Worm (Caenorhabditis elegans) whole organism, young adult: Measurements from ENCODE around the gene Y60A3A.16.

Source experiments
- F37B4.10 ChIP-seq: fragments of 200-800 bp; sonication (Bioruptor generic); IDR thresholded peaks from 2 replicates; pipeline ENCODE4 v1.3.6; 2022; ENCODE audit warnings: missing genetic modification characterization, missing compliant biosample characterization
- F39B2.1 ChIP-seq: fragments of 200-800 bp; sonication (Bioruptor generic); IDR thresholded peaks from 2 replicates; pipeline ENCODE4 v1.3.6; 2022; ENCODE audit warnings: missing genetic modification reagents, missing genetic modification characterization, missing compliant biosample characterization
- F49E8.2 ChIP-seq: sonication (generic microtip); optimal IDR thresholded peaks from 3 replicates; lab custom pipeline; 2017; ENCODE audit warnings: missing genetic modification characterization, mild to moderate bottlenecking, missing compliant biosample characterization, antibody characterized with exemption, moderate library complexity; ENCODE audit not compliant: insufficient read depth
- F55B11.4 ChIP-seq: sonication (generic microtip); optimal IDR thresholded peaks from 2 replicates; lab custom pipeline; 2016; ENCODE audit warnings: missing compliant biosample characterization, missing genetic modification characterization, borderline replicate concordance; ENCODE audit not compliant: insufficient read depth
- F57C9.4 ChIP-seq: sonication (generic microtip); optimal IDR thresholded peaks from 2 replicates; lab custom pipeline; 2017; ENCODE audit warnings: mild to moderate bottlenecking, missing genetic modification characterization, missing compliant biosample characterization
- K12H6.12 ChIP-seq: fragments of 200-800 bp; sonication (Bioruptor generic); optimal IDR thresholded peaks from 2 replicates; lab custom pipeline; 2018; ENCODE audit warnings: mild to moderate bottlenecking, missing genetic modification characterization, missing compliant biosample characterization
- Y56A3A.18 ChIP-seq: fragments of 200-800 bp; sonication (Bioruptor generic); IDR thresholded peaks from 2 replicates; pipeline ENCODE4 v1.3.6; 2022; ENCODE audit warnings: missing genetic modification reagents, missing genetic modification characterization, missing compliant biosample characterization
- Y95B8A.8 ChIP-seq: fragments of 200-800 bp; sonication (Bioruptor generic); IDR thresholded peaks from 2 replicates; pipeline ENCODE4 v1.3.6; 2022; ENCODE audit warnings: missing genetic modification reagents, missing genetic modification characterization, missing compliant biosample characterization
- ZK185.1 ChIP-seq: sonication (generic microtip); optimal IDR thresholded peaks from 2 replicates; lab custom pipeline; 2016; ENCODE audit warnings: mild to moderate bottlenecking, missing genetic modification characterization, missing compliant biosample characterization; ENCODE audit not compliant: poor library complexity, severe bottlenecking
- akir-1 ChIP-seq: fragments of 200-800 bp; sonication (Bioruptor generic); optimal IDR thresholded peaks from 2 replicates; lab custom pipeline; 2018; ENCODE audit warnings: mild to moderate bottlenecking, missing genetic modification characterization, moderate library complexity, missing compliant biosample characterization
- ama-1 ChIP-seq, 3 experiments: fragments of 150-350 bp in 1 of 3; sonication (generic microtip) in 2 of 3; optimal IDR thresholded peaks; 2 replicates each; lab custom pipeline; 2014 to 2018; ENCODE audit warnings: missing biosample characterization in 2 of 3, missing genetic modification characterization in 2 of 3, missing genetic modification reagents in 2 of 3
- atf-7 ChIP-seq: sonication (generic microtip); optimal IDR thresholded peaks from 2 replicates; lab custom pipeline; 2017; ENCODE audit warnings: mild to moderate bottlenecking, missing genetic modification characterization, missing compliant biosample characterization
- attf-5 ChIP-seq: fragments of 200-800 bp; sonication (Bioruptor generic); optimal IDR thresholded peaks from 2 replicates; lab custom pipeline; 2018; ENCODE audit warnings: mild to moderate bottlenecking, missing genetic modification characterization, missing compliant biosample characterization
- bed-1 ChIP-seq: fragments of 200-800 bp; sonication (Bioruptor generic); IDR thresholded peaks from 2 replicates; pipeline ENCODE4 v1.3.6; 2022; ENCODE audit warnings: missing genetic modification reagents, missing genetic modification characterization, missing compliant biosample characterization
- bed-2 ChIP-seq: fragments of 200-800 bp; sonication (Bioruptor generic); IDR thresholded peaks from 2 replicates; pipeline ENCODE4 v1.3.6; 2022; ENCODE audit warnings: missing genetic modification reagents, missing genetic modification characterization, missing compliant biosample characterization
- ceh-100 ChIP-seq: fragments of 200-800 bp; sonication (Bioruptor generic); IDR thresholded peaks from 2 replicates; pipeline ENCODE4 v1.3.6; 2022; ENCODE audit warnings: missing genetic modification reagents, missing genetic modification characterization, missing compliant biosample characterization
- ceh-58 ChIP-seq: fragments of 200-800 bp; sonication (Bioruptor generic); IDR thresholded peaks from 2 replicates; pipeline ENCODE4 v1.3.6; 2022; ENCODE audit warnings: missing genetic modification characterization, missing compliant biosample characterization
- chd-7 ChIP-seq: sonication (generic microtip); optimal IDR thresholded peaks from 2 replicates; lab custom pipeline; 2016; ENCODE audit warnings: mild to moderate bottlenecking, missing genetic modification characterization, moderate library complexity, missing compliant biosample characterization
- ekl-4 ChIP-seq: fragments of 200-800 bp; sonication (Bioruptor generic); IDR thresholded peaks from 2 replicates; pipeline ENCODE4 v1.3.6; 2022; ENCODE audit warnings: missing genetic modification reagents, missing genetic modification characterization, missing compliant biosample characterization
- him-1 ChIP-seq: sonication (generic microtip); optimal IDR thresholded peaks from 2 replicates; lab custom pipeline; 2016; ENCODE audit warnings: missing genotype, missing genetic modification reagents, missing genetic modification characterization, missing compliant biosample characterization
- hlh-12 ChIP-seq: sonication (generic microtip); optimal IDR thresholded peaks from 2 replicates; lab custom pipeline; 2016; ENCODE audit warnings: missing genetic modification characterization, missing compliant biosample characterization
- hlh-26 ChIP-seq: fragments of 200-800 bp; sonication (Bioruptor generic); conservative IDR thresholded peaks from 2 replicates; pipeline ENCODE4 v1.3.6; 2022; ENCODE audit warnings: missing genetic modification reagents, missing genetic modification characterization, missing compliant biosample characterization
- hmg-20 ChIP-seq: fragments of 200-800 bp; sonication (Bioruptor generic); IDR thresholded peaks from 2 replicates; pipeline ENCODE4 v1.3.6; 2022; ENCODE audit warnings: missing genetic modification reagents, missing genetic modification characterization, missing compliant biosample characterization
- hrde-1 ChIP-seq: sonication (generic microtip); optimal IDR thresholded peaks from 2 replicates; lab custom pipeline; 2016; ENCODE audit warnings: missing genetic modification characterization, mild to moderate bottlenecking, missing compliant biosample characterization, moderate library complexity, missing genotype, missing genetic modification reagents, borderline replicate concordance
- lag-1 ChIP-seq: fragments of 200-800 bp; sonication (Bioruptor generic); IDR thresholded peaks from 2 replicates; pipeline ENCODE4 v1.3.6; 2022; ENCODE audit warnings: missing genetic modification reagents, missing genetic modification characterization, missing compliant biosample characterization
- let-607 ChIP-seq, 2 experiments: fragments of 200-800 bp in 1 of 2; sonication (Bioruptor generic) in 1 of 2; sonication (generic microtip) in 1 of 2; optimal IDR thresholded peaks; 2 replicates each; lab custom pipeline; 2016 to 2018; ENCODE audit warnings: mild to moderate bottlenecking in 2 of 2, missing compliant biosample characterization in 2 of 2, missing genetic modification characterization in 2 of 2, moderate library complexity in 2 of 2, missing genotype in 1 of 2
- lin-40 ChIP-seq: sonication (generic microtip); optimal IDR thresholded peaks from 2 replicates; lab custom pipeline; 2016; ENCODE audit warnings: missing genetic modification characterization, mild to moderate bottlenecking, missing compliant biosample characterization, missing genotype, missing genetic modification reagents
- lir-1 ChIP-seq: fragments of 200-800 bp; sonication (Bioruptor generic); conservative IDR thresholded peaks from 2 replicates; pipeline ENCODE4 v1.3.6; 2022; ENCODE audit warnings: missing genetic modification reagents, missing genetic modification characterization, missing compliant biosample characterization
- nfya-1 ChIP-seq: sonication (generic microtip); optimal IDR thresholded peaks from 2 replicates; lab custom pipeline; 2017; ENCODE audit warnings: antibody characterized with exemption, missing compliant biosample characterization, missing genetic modification characterization, borderline replicate concordance; ENCODE audit not compliant: insufficient read depth
- nhr-120 ChIP-seq: fragments of 200-800 bp; sonication (Bioruptor generic); IDR thresholded peaks from 2 replicates; pipeline ENCODE4 v1.3.6; 2022; ENCODE audit warnings: missing genetic modification characterization, missing compliant biosample characterization
- nhr-179 ChIP-seq: sonication (generic microtip); optimal IDR thresholded peaks from 2 replicates; lab custom pipeline; 2016; ENCODE audit warnings: mild to moderate bottlenecking, missing genetic modification characterization, missing compliant biosample characterization
- nhr-27 ChIP-seq: fragments of 200-800 bp; sonication (Bioruptor generic); optimal IDR thresholded peaks from 2 replicates; lab custom pipeline; 2018; ENCODE audit warnings: mild to moderate bottlenecking, missing genetic modification characterization, moderate library complexity, missing compliant biosample characterization
- pha-4 ChIP-seq: fragments of 150-350 bp; sonication (generic microtip); optimal IDR thresholded peaks from 2 replicates; lab custom pipeline; 2014; ENCODE audit warnings: missing biosample characterization, missing genetic modification reagents, missing genetic modification characterization
- rec-8 ChIP-seq, 2 experiments: sonication (generic microtip); optimal IDR thresholded peaks; 2 replicates each; lab custom pipeline; 2016; ENCODE audit warnings: mild to moderate bottlenecking in 2 of 2, missing genetic modification characterization in 2 of 2, missing genetic modification reagents in 2 of 2, missing genotype in 2 of 2, missing biosample characterization in 1 of 2, missing compliant biosample characterization in 1 of 2, moderate library complexity in 1 of 2
- repo-1 ChIP-seq: sonication (generic microtip); optimal IDR thresholded peaks from 2 replicates; lab custom pipeline; 2017; ENCODE audit warnings: mild to moderate bottlenecking, missing genetic modification characterization, missing compliant biosample characterization
- sea-2 ChIP-seq: fragments of 200-800 bp; sonication (Bioruptor generic); IDR thresholded peaks from 2 replicates; pipeline ENCODE4 v1.3.6; 2022; ENCODE audit warnings: missing genetic modification characterization, missing compliant biosample characterization
- somi-1 ChIP-seq: fragments of 200-800 bp; sonication (Bioruptor generic); optimal IDR thresholded peaks from 2 replicates; lab custom pipeline; 2018; ENCODE audit warnings: mild to moderate bottlenecking, missing genetic modification characterization, missing compliant biosample characterization
- tbp1 ChIP-seq: fragments of 200-800 bp; sonication (Bioruptor generic); optimal IDR thresholded peaks from 2 replicates; lab custom pipeline; 2018; ENCODE audit warnings: mild to moderate bottlenecking, missing genetic modification characterization, missing compliant biosample characterization
- tbx-9 ChIP-seq: sonication (generic microtip); optimal IDR thresholded peaks from 2 replicates; lab custom pipeline; 2016; ENCODE audit warnings: borderline replicate concordance, missing genetic modification characterization, inconsistent platforms, missing compliant biosample characterization
- tlf-1 ChIP-seq: fragments of 200-800 bp; sonication (Bioruptor generic); optimal IDR thresholded peaks from 2 replicates; lab custom pipeline; 2018; ENCODE audit warnings: mild to moderate bottlenecking, missing genetic modification characterization, missing compliant biosample characterization
- zfh-2 ChIP-seq: fragments of 200-800 bp; sonication (Bioruptor generic); conservative IDR thresholded peaks from 2 replicates; pipeline ENCODE4 v1.3.6; 2022; ENCODE audit warnings: missing genetic modification reagents, missing genetic modification characterization, missing compliant biosample characterization
- ztf-18 ChIP-seq: sonication (generic microtip); optimal IDR thresholded peaks from 2 replicates; lab custom pipeline; 2016; ENCODE audit warnings: missing genotype, mild to moderate bottlenecking, missing genetic modification characterization, missing compliant biosample characterization
- ztf-26 ChIP-seq: sonication (generic microtip); optimal IDR thresholded peaks from 2 replicates; lab custom pipeline; 2017; ENCODE audit warnings: missing genetic modification characterization, missing compliant biosample characterization

The Y60A3A.16 gene

ce11 chrV:19897557-19897956 is 25.0 kb downstream of the Y60A3A.16 start (continued):
- TF ChIP-seq atf-7 (tag; lab: Kevin White, UChicago), result no peak
- no peak for TF ChIP-seq zfh-2 (GFP tag; lab: Robert Waterston, UW)
- no peak for TF ChIP-seq F55B11.4
- no peak for TF ChIP-seq ztf-18 (tag; lab: Kevin White, UChicago)
- no peak for TF ChIP-seq ceh-100 (GFP tag; lab: Robert Waterston, UW)
- no peak for TF ChIP-seq pha-4 (tag; lab: Kevin White, UChicago)
- TF ChIP-seq ZK185.1, result no peak
- no peak for TF ChIP-seq hlh-26 (GFP tag; lab: Robert Waterston, UW)
- TF ChIP-seq hmg-20 (GFP tag; lab: Robert Waterston, UW), result no peak
- no peak for TF ChIP-seq nhr-179 (tag; lab: Kevin White, UChicago)
- TF ChIP-seq akir-1 (GFP tag; lab: Kevin White, UChicago), result no peak
- peak; percentile 18 for TF ChIP-seq K12H6.12
- TF ChIP-seq F57C9.4 (tag; lab: Kevin White, UChicago), result no peak
- peak; percentile 29 to 63 for TF ChIP-seq let-607 (tag; optimal IDR thresholded peaks at IDR 0.05; lab: Kevin White, UChicago)
- TF ChIP-seq lag-1 (GFP tag; lab: Robert Waterston, UW), result no peak
- TF ChIP-seq him-1 (tag; lab: Kevin White, UChicago), result no peak
- TF ChIP-seq hlh-12, result no peak
- no peak for TF ChIP-seq tlf-1 (GFP tag; lab: Kevin White, UChicago)
- no peak for TF ChIP-seq bed-2
- TF ChIP-seq sea-2 (GFP tag; lab: Robert Waterston, UW), result no peak
- no peak for TF ChIP-seq ekl-4 (GFP tag; lab: Robert Waterston, UW)
- no peak for TF ChIP-seq bed-1 (GFP tag; lab: Robert Waterston, UW)
- no peak for TF ChIP-seq chd-7 (tag; lab: Kevin White, UChicago)
- no peak for TF ChIP-seq somi-1
- TF ChIP-seq tbx-9 (tag; lab: Kevin White, UChicago), result no peak
- TF ChIP-seq Y56A3A.18 (GFP tag; lab: Robert Waterston, UW), result no peak

DNA sequence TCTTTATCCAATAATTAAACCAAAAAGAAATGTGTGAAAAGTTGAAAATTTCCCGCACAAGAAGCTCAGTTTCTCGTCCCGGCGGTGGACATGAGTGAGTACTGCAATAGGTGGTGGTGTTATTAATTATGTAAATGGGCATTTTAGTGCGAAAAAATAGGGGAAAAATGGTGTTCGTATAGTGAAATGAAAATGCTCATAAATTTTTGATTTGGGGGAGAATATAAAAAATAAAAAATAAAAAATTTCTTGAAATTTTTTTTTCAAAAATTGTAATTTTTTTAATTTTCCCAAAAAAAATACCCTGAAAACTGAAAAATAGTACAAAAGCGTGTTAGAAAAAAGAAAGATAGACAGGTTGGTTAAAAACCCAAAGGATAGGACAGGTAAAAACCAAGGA is 27.3 kb downstream of the Y60A3A.16 start, which contains the start of gene gly-4:
Gene gly-4, minus strand, starts transcription at position 101 of the 400 bp plus-strand sequence.
- TF ChIP-seq lin-40 (tag; lab: Kevin White, UChicago), result no peak
- no peak for TF ChIP-seq chd-7 (tag; lab: Kevin White, UChicago)
- no peak for TF ChIP-seq F37B4.10 (GFP tag; lab: Robert Waterston, UW)
- TF ChIP-seq rec-8 (tag; optimal IDR thresholded peaks at IDR 0.05; lab: Kevin White, UChicago), result no peak
- no peak for TF ChIP-seq nfya-1
- no peak for TF ChIP-seq nhr-120 (GFP tag; lab: Robert Waterston, UW)
- no peak for TF ChIP-seq ama-1 (optimal IDR thresholded peaks at IDR 0.05; lab: Kevin White, UChicago)
- TF ChIP-seq ama-1 (GFP tag; optimal IDR thresholded peaks at IDR 0.05; lab: Kevin White, UChicago), result no peak
- TF ChIP-seq hrde-1 (tag; lab: Kevin White, UChicago), result no peak
- no peak for TF ChIP-seq tbp1 (GFP tag; lab: Kevin White, UChicago)
- TF ChIP-seq Y95B8A.8, result no peak
- no peak for TF ChIP-seq ceh-58
- TF ChIP-seq repo-1 (tag; lab: Kevin White, UChicago), result no peak
- TF ChIP-seq attf-5, result no peak
- TF ChIP-seq ztf-26 (tag; lab: Kevin White, UChicago), result no peak
- TF ChIP-seq nhr-27, result no peak
- TF ChIP-seq K12H6.12, result no peak
- TF ChIP-seq F39B2.1 (GFP tag; lab: Robert Waterston, UW), result no peak
- TF ChIP-seq lir-1 (GFP tag; lab: Robert Waterston, UW), result no peak
- no peak for TF ChIP-seq F49E8.2
